Fruit fly (Drosophila melanogaster) whole organism: ENCODE measurements around the gene CG31832.

Experiments
- CG8478 ChIP-seq: fragments of >200 bp; optimal IDR thresholded peaks from 2 replicates; lab custom pipeline; 2018; ENCODE audit warnings: inconsistent platforms
- EcR ChIP-seq, 2 experiments: fragments of >200 bp; optimal IDR thresholded peaks; 2 replicates each; lab custom pipeline; 2017; ENCODE audit warnings: missing biosample characterization in 2 of 2, missing genetic modification characterization in 2 of 2, missing genetic modification reagents in 2 of 2
- pan ChIP-seq: fragments of >200 bp; optimal IDR thresholded peaks from 2 replicates; lab custom pipeline; 2017
- usp ChIP-seq: fragments of >200 bp; optimal IDR thresholded peaks from 2 replicates; lab custom pipeline; 2017; ENCODE audit warnings: missing biosample characterization, missing genetic modification characterization, mixed read lengths

DNA sequence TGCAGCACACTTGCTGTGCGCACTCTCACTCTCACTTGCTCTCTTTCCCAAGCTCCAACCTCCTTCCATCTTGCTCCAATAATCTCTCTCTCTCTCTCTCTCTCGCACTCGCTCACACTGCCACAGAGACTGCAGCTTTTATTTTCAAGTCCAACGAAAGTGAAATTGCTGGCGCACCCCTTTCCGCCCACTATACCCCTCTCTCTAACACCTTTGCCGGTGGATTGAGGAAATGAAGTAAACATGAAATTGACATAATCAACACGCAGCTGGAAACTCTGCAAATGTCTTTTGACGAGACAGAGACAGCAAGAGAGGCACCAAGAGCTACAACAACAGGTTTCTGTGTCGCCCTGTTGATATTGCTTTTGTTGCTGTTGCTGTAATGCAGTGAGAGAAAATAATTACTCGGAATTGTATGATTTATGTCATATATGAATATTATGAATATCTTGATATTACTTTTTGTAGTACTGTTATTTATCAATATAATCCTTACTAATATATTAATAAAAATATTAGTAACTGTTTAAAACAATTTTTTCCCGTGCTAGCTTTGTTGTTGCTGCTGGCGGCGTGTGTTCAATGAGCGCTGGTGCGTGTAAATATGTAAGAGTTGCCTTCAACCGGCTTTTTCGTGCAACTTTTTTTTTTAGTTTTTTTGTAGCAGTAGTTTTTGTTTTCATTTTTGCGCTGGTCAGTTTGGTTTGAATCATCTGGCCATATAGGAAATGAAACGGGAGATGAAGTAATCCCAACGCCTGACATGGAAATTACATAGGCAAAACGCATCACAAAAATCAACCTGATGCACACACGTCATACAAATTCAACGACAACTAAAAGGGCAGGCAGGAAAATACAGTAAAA, 35.7 kb downstream of the CG31832 start:
- no peak for TF ChIP-seq usp
- peak in 1 of 2 experiments; percentile 3 for TF ChIP-seq EcR (GFP tag; optimal IDR thresholded peaks at IDR 0.05; lab: Kevin White, UChicago)
- no peak for TF ChIP-seq pan (lab: Kevin White, UChicago)
- no peak for TF ChIP-seq CG8478 (lab: Kevin White, UChicago)
